Fruit fly (Drosophila melanogaster) whole organism, prepupa: ENCODE measurements around the gene Takl1.

Source experiments
- Blimp-1 ChIP-seq: fragments of 200-800 bp; sonication (Bioruptor generic); optimal IDR thresholded peaks from 3 replicates; lab custom pipeline; 2017; ENCODE audit warnings: missing biosample characterization, missing genetic modification characterization, mild to moderate bottlenecking, moderate library complexity, missing genetic modification reagents
- CG10631 ChIP-seq: fragments of 200-800 bp; sonication (Bioruptor generic); optimal IDR thresholded peaks from 2 replicates; lab custom pipeline; 2016; ENCODE audit warnings: missing biosample characterization, missing genetic modification characterization
- CG11294 ChIP-seq: fragments of 200-800 bp; sonication (Bioruptor generic); IDR thresholded peaks from 2 replicates; pipeline ENCODE4 v1.3.6; 2022; ENCODE audit warnings: missing biosample characterization, missing genetic modification characterization
- CG11762 ChIP-seq: fragments of 200-800 bp; sonication (Bioruptor generic); optimal IDR thresholded peaks from 3 replicates; lab custom pipeline; 2016; ENCODE audit warnings: missing biosample characterization, missing genetic modification characterization; ENCODE audit not compliant: insufficient read depth
- CG11902 ChIP-seq: fragments of 200-800 bp; sonication (Bioruptor generic); optimal IDR thresholded peaks from 3 replicates; lab custom pipeline; 2016; ENCODE audit warnings: missing biosample characterization, missing genetic modification characterization
- CG15336 ChIP-seq: fragments of 200-800 bp; sonication (Bioruptor generic); IDR thresholded peaks from 2 replicates; pipeline ENCODE4 v1.3.6; 2022; ENCODE audit warnings: missing biosample characterization, missing genetic modification characterization
- CG16779 ChIP-seq: fragments of 200-800 bp; sonication (Bioruptor generic); optimal IDR thresholded peaks from 3 replicates; lab custom pipeline; 2017; ENCODE audit warnings: missing biosample characterization, mild to moderate bottlenecking, missing genetic modification characterization
- CG3032 ChIP-seq: fragments of 200-800 bp; optimal IDR thresholded peaks from 2 replicates; lab custom pipeline; 2019; ENCODE audit warnings: missing biosample characterization, mild to moderate bottlenecking, missing genetic modification characterization, moderate library complexity
- CG31627 ChIP-seq: fragments of 200-800 bp; sonication (Bioruptor generic); optimal IDR thresholded peaks from 3 replicates; lab custom pipeline; 2016; ENCODE audit warnings: missing biosample characterization, missing genetic modification characterization
- CG34406 ChIP-seq: fragments of 200-800 bp; sonication (Bioruptor generic); optimal IDR thresholded peaks from 3 replicates; lab custom pipeline; 2016; ENCODE audit warnings: missing biosample characterization, missing genetic modification characterization
- CG3919 ChIP-seq: fragments of 200-800 bp; sonication (Bioruptor generic); optimal IDR thresholded peaks from 3 replicates; lab custom pipeline; 2016; ENCODE audit warnings: missing biosample characterization, missing genetic modification characterization
- CG4318 ChIP-seq: fragments of 200-800 bp; sonication (Bioruptor generic); optimal IDR thresholded peaks from 3 replicates; lab custom pipeline; 2017; ENCODE audit warnings: missing biosample characterization, mild to moderate bottlenecking, missing genetic modification characterization
- CG6163 ChIP-seq: fragments of 200-800 bp; sonication (Bioruptor generic); IDR thresholded peaks from 3 replicates; pipeline ENCODE4 v1.3.6; 2022; ENCODE audit warnings: missing biosample characterization, missing genetic modification characterization
- CG6276 ChIP-seq: fragments of 200-800 bp; sonication (Bioruptor generic); optimal IDR thresholded peaks from 2 replicates; lab custom pipeline; 2017; ENCODE audit warnings: missing biosample characterization, mild to moderate bottlenecking, missing genetic modification characterization
- CG6792 ChIP-seq: fragments of 200-800 bp; sonication (Bioruptor generic); optimal IDR thresholded peaks from 3 replicates; lab custom pipeline; 2016; ENCODE audit warnings: missing biosample characterization, missing genetic modification characterization
- CG6808 ChIP-seq: fragments of 200-800 bp; sonication (Bioruptor generic); optimal IDR thresholded peaks from 3 replicates; lab custom pipeline; 2017; ENCODE audit warnings: missing biosample characterization, missing genetic modification characterization, mild to moderate bottlenecking, moderate library complexity, missing genetic modification reagents
- CG6854 ChIP-seq: fragments of 200-800 bp; sonication (Bioruptor generic); optimal IDR thresholded peaks from 2 replicates; lab custom pipeline; 2017; ENCODE audit warnings: missing biosample characterization, mild to moderate bottlenecking, missing genetic modification characterization
- CG7368 ChIP-seq: fragments of 200-800 bp; sonication (Bioruptor generic); optimal IDR thresholded peaks from 3 replicates; lab custom pipeline; 2016; ENCODE audit warnings: missing biosample characterization, missing genetic modification characterization
- CG8119 ChIP-seq: fragments of 200-800 bp; sonication (Bioruptor generic); IDR thresholded peaks from 3 replicates; pipeline ENCODE4 v1.3.6; 2022; ENCODE audit warnings: missing biosample characterization, missing genetic modification characterization
- CG8632 ChIP-seq: fragments of 200-800 bp; sonication (Bioruptor generic); optimal IDR thresholded peaks from 3 replicates; lab custom pipeline; 2016; ENCODE audit warnings: missing biosample characterization, missing genetic modification characterization
- Eip75B ChIP-seq: fragments of 200-800 bp; sonication (Bioruptor generic); optimal IDR thresholded peaks from 3 replicates; lab custom pipeline; 2016; ENCODE audit warnings: missing biosample characterization, missing genetic modification characterization
- Eip93F ChIP-seq: fragments of 200-800 bp; sonication (Bioruptor generic); optimal IDR thresholded peaks from 2 replicates; lab custom pipeline; 2016; ENCODE audit warnings: missing biosample characterization, mild to moderate bottlenecking, missing genetic modification characterization
- Ets21C ChIP-seq: fragments of 200-800 bp; sonication (Bioruptor generic); optimal IDR thresholded peaks from 3 replicates; lab custom pipeline; 2016; ENCODE audit warnings: missing biosample characterization, missing genetic modification characterization
- Hr38 ChIP-seq: sonication (Bioruptor generic); optimal IDR thresholded peaks from 2 replicates; lab custom pipeline; 2016; ENCODE audit warnings: missing biosample characterization, missing genetic modification characterization
- Hr39 ChIP-seq: fragments of 200-800 bp; sonication (Bioruptor generic); optimal IDR thresholded peaks from 2 replicates; lab custom pipeline; 2016; ENCODE audit warnings: missing biosample characterization, missing genetic modification characterization
- Hr4 ChIP-seq: fragments of 200-800 bp; sonication (Bioruptor generic); optimal IDR thresholded peaks from 3 replicates; lab custom pipeline; 2016; ENCODE audit warnings: missing biosample characterization, missing genetic modification characterization
- Lpt ChIP-seq: fragments of 200-800 bp; sonication (Bioruptor generic); optimal IDR thresholded peaks from 3 replicates; lab custom pipeline; 2016; ENCODE audit warnings: missing biosample characterization, missing genetic modification characterization
- Met ChIP-seq: fragments of 200-800 bp; sonication (Bioruptor generic); optimal IDR thresholded peaks from 3 replicates; lab custom pipeline; 2016; ENCODE audit warnings: missing biosample characterization, missing genetic modification characterization
- OdsH ChIP-seq: fragments of 200-800 bp; sonication (Bioruptor generic); optimal IDR thresholded peaks from 3 replicates; lab custom pipeline; 2016; ENCODE audit warnings: missing biosample characterization, missing genetic modification characterization
- Smox ChIP-seq: fragments of 200-800 bp; sonication (Bioruptor generic); optimal IDR thresholded peaks from 3 replicates; lab custom pipeline; 2016; ENCODE audit warnings: missing biosample characterization, missing genetic modification characterization
- Sox102F ChIP-seq: fragments of 200-800 bp; sonication (Bioruptor generic); optimal IDR thresholded peaks from 2 replicates; lab custom pipeline; 2016; ENCODE audit warnings: missing biosample characterization, mild to moderate bottlenecking, missing genetic modification characterization
- achi ChIP-seq: fragments of 200-800 bp; sonication (Bioruptor generic); optimal IDR thresholded peaks from 3 replicates; lab custom pipeline; 2016; ENCODE audit warnings: missing biosample characterization, missing genetic modification characterization
- cyc ChIP-seq: fragments of 200-800 bp; sonication (Bioruptor generic); optimal IDR thresholded peaks from 3 replicates; lab custom pipeline; 2016; ENCODE audit warnings: missing biosample characterization, missing genetic modification characterization
- dac ChIP-seq: fragments of 200-800 bp; sonication (Bioruptor generic); optimal IDR thresholded peaks from 2 replicates; lab custom pipeline; 2017; ENCODE audit warnings: missing biosample characterization, mild to moderate bottlenecking, missing genetic modification characterization
- dsx ChIP-seq: fragments of 200-800 bp; optimal IDR thresholded peaks from 3 replicates; lab custom pipeline; 2019; ENCODE audit warnings: missing biosample characterization, mild to moderate bottlenecking, missing genetic modification characterization, moderate library complexity; ENCODE audit not compliant: poor library complexity, severe bottlenecking
- eg ChIP-seq: fragments of 200-800 bp; sonication (Bioruptor generic); IDR thresholded peaks from 3 replicates; pipeline ENCODE4 v1.3.6; 2022; ENCODE audit warnings: missing biosample characterization, missing genetic modification characterization
- esn ChIP-seq: fragments of 200-800 bp; sonication (Bioruptor generic); optimal IDR thresholded peaks from 2 replicates; lab custom pipeline; 2016; ENCODE audit warnings: missing biosample characterization, mild to moderate bottlenecking, missing genetic modification characterization, moderate library complexity
- fd59A ChIP-seq: fragments of 200-800 bp; sonication (Bioruptor generic); optimal IDR thresholded peaks from 2 replicates; lab custom pipeline; 2017; ENCODE audit warnings: missing biosample characterization, mild to moderate bottlenecking, missing genetic modification characterization, missing genetic modification reagents
- fd85E ChIP-seq: fragments of 200-800 bp; sonication (Bioruptor generic); optimal IDR thresholded peaks from 3 replicates; lab custom pipeline; 2016; ENCODE audit warnings: missing biosample characterization, missing genetic modification characterization
- fkh ChIP-seq: fragments of 200-800 bp; sonication (Bioruptor generic); optimal IDR thresholded peaks from 3 replicates; lab custom pipeline; 2017; ENCODE audit warnings: missing biosample characterization, mild to moderate bottlenecking, missing genetic modification characterization, moderate library complexity
- lz ChIP-seq: fragments of 200-800 bp; sonication (Bioruptor generic); optimal IDR thresholded peaks from 3 replicates; lab custom pipeline; 2016; ENCODE audit warnings: missing biosample characterization, missing genetic modification characterization
- net ChIP-seq: fragments of 200-800 bp; sonication (Bioruptor generic); optimal IDR thresholded peaks from 3 replicates; lab custom pipeline; 2016; ENCODE audit warnings: missing biosample characterization, missing genetic modification characterization
- salr ChIP-seq, 2 experiments: fragments of 200-800 bp; sonication (Bioruptor generic); optimal IDR thresholded peaks; 3 replicates each; lab custom pipeline; 2016 to 2018; ENCODE audit warnings: missing biosample characterization in 2 of 2, missing genetic modification characterization in 2 of 2, mild to moderate bottlenecking in 1 of 2
- ss ChIP-seq, 2 experiments: fragments of 200-800 bp; sonication (Bioruptor generic); optimal IDR thresholded peaks; 2 replicates in 1 of 2; 3 replicates in 1 of 2; lab custom pipeline; 2017 to 2018; ENCODE audit warnings: mild to moderate bottlenecking in 2 of 2, missing biosample characterization in 2 of 2, missing genetic modification characterization in 2 of 2, moderate library complexity in 1 of 2
- svp ChIP-seq: fragments of 200-800 bp; sonication (Bioruptor generic); peaks from one replicate; lab custom pipeline; 2016; ENCODE audit warnings: missing biosample characterization, missing genetic modification characterization
- topi ChIP-seq: fragments of 200-800 bp; sonication (Bioruptor generic); optimal IDR thresholded peaks from 3 replicates; lab custom pipeline; 2016; ENCODE audit warnings: missing biosample characterization, missing genetic modification characterization

Takl1 gene

DNA sequence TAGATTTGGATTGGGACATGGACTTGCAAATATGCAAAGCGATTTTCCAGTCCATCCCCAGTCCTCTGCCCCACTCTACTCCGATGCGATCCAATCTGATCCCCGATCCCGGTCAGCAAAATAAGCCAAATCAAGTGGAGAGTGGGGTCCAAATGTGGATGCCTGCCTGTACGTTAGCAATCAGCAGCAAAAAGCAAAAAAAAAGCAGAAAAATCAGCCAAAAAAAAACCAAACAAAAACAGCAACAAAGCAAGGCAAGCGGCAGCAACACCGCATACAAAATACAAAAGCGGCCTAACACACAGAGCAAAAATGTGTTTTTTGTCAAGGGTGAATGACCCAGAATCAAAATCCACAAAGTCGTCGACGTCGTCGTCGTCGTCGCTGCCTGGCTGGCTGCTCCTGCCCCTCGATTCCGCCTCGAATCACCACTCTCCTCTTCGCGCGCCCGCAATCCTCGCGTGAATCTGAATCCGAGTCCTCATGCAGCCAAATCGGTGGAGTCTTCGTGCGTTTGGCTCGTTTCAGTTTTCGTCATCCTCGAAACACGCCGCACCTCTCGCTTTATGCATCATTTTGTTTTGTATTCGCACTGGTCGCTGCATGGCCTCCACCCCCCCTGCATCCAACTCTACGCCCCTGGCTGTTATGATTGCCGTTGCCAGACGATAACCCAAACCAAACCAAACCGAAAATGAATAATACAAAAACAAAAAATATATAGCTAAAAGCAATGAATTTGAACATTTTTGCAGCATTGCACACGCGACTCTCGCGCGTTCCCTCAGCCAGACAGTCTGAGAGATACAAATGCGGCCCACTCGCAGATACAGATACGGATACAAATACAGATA is 6.9 kb downstream of the Takl1 start (continued):
- TF ChIP-seq topi (GFP tag; lab: Kevin White, UChicago): peak; percentile 41
- peak; percentile 54 for TF ChIP-seq Lpt (GFP tag; lab: Kevin White, UChicago)
- peak; percentile 87 for TF ChIP-seq CG6276 (GFP tag; lab: Kevin White, UChicago)
- peak; percentile 69 for TF ChIP-seq Met
- no peak for TF ChIP-seq achi (GFP tag; lab: Kevin White, UChicago)
- peak in 1 of 2 experiments; percentile 5 for TF ChIP-seq ss (GFP tag; optimal IDR thresholded peaks at IDR 0.05; lab: Kevin White, UChicago)
- TF ChIP-seq CG6792 (GFP tag; lab: Kevin White, UChicago): peak; percentile 41
- peak; percentile 31 for TF ChIP-seq Eip93F
- no peak for TF ChIP-seq CG3032 (tag; lab: Kevin White, UChicago)
- no peak for TF ChIP-seq CG10631 (GFP tag; lab: Kevin White, UChicago)
- no peak for TF ChIP-seq OdsH
- TF ChIP-seq CG6854 (GFP tag; lab: Kevin White, UChicago): peak; percentile 79
- no peak for TF ChIP-seq net (GFP tag; lab: Kevin White, UChicago)
- peak; percentile 58 for TF ChIP-seq lz (GFP tag; lab: Kevin White, UChicago)
- peak; percentile 84 for TF ChIP-seq dsx
- peak; percentile 46 for TF ChIP-seq Sox102F (GFP tag; lab: Kevin White, UChicago)
- TF ChIP-seq Hr4: no peak
- TF ChIP-seq, all 60 proteins: peak for 29

DNA sequence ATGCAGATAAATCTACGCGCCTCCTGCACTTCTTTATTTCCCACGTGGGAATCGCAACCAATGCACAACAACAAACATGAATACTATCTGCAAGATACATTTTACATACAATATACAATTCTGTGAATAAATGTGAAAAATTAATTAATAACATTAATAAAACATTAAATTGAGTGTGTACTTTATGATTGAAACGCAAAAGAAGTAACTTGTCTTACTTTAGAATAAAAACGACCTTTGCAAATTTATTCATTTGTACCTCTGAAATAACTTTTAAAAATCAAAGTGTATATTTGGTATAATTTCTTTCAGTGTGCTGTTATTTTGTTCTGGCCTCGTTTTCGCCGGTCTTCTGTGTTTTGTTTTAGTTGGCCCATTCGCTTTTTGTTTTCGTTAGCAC is 8.3 kb downstream of the Takl1 start:
- TF ChIP-seq Lpt (GFP tag; lab: Kevin White, UChicago) (peak; percentile 21), Hr38 (no peak), CG31627 (GFP tag; lab: Kevin White, UChicago) (peak; percentile 68), salr (GFP tag; optimal IDR thresholded peaks at IDR 0.05; lab: Kevin White, UChicago) (peak; percentile 11 to 69), net (GFP tag; lab: Kevin White, UChicago) (peak; percentile 20), fd85E (GFP tag; lab: Kevin White, UChicago) (no peak), CG3919 (GFP tag; lab: Kevin White, UChicago) (peak; percentile 70), CG15336 (GFP tag; lab: Robert Waterston, UW) (peak; percentile 60), Smox (GFP tag; lab: Kevin White, UChicago) (peak; percentile 76), CG6808 (GFP tag; lab: Kevin White, UChicago) (peak; percentile 53), svp (GFP tag; lab: Kevin White, UChicago) (peak; percentile 79), topi (GFP tag; lab: Kevin White, UChicago) (peak; percentile 80), Eip75B (peak; percentile 73), CG6854 (GFP tag; lab: Kevin White, UChicago) (peak; percentile 55), ss (GFP tag; optimal IDR thresholded peaks at IDR 0.05; lab: Kevin White, UChicago) (peak; percentile 63 to 75), Blimp-1 (GFP tag; lab: Kevin White, UChicago) (peak; percentile 61), CG34406 (GFP tag; lab: Kevin White, UChicago) (peak; percentile 69), cyc (GFP tag; lab: Kevin White, UChicago) (peak; percentile 69), CG10631 (GFP tag; lab: Kevin White, UChicago) (peak; percentile 65), CG8632 (peak; percentile 62), esn (peak; percentile 85), Ets21C (peak; percentile 35), CG11294 (GFP tag; lab: Robert Waterston, UW) (no peak), Eip93F (no peak), eg (GFP tag; lab: Robert Waterston, UW) (peak; percentile 59), fd59A (peak; percentile 30), fkh (GFP tag; lab: Kevin White, UChicago) (no peak), Met (peak; percentile 83), CG16779 (tag; lab: Kevin White, UChicago) (peak; percentile 45), CG11762 (GFP tag; lab: Kevin White, UChicago) (peak; percentile 44), achi (GFP tag; lab: Kevin White, UChicago) (peak; percentile 70), Hr39 (peak; percentile 72), OdsH (peak; percentile 73), CG8119 (peak; percentile 58), Sox102F (GFP tag; lab: Kevin White, UChicago) (peak; percentile 70), CG11902 (GFP tag; lab: Kevin White, UChicago) (peak; percentile 12), CG4318 (GFP tag; lab: Kevin White, UChicago) (no peak), CG7368 (GFP tag; lab: Kevin White, UChicago) (peak; percentile 61), dsx (peak; percentile 69), dac (no peak), CG6163 (GFP tag; lab: Robert Waterston, UW) (peak; percentile 54; the same call in 2 of the 3 replicates)
